Fruit fly (Drosophila melanogaster): ENCODE measurements around the gene mah.

The mah gene

DNA sequence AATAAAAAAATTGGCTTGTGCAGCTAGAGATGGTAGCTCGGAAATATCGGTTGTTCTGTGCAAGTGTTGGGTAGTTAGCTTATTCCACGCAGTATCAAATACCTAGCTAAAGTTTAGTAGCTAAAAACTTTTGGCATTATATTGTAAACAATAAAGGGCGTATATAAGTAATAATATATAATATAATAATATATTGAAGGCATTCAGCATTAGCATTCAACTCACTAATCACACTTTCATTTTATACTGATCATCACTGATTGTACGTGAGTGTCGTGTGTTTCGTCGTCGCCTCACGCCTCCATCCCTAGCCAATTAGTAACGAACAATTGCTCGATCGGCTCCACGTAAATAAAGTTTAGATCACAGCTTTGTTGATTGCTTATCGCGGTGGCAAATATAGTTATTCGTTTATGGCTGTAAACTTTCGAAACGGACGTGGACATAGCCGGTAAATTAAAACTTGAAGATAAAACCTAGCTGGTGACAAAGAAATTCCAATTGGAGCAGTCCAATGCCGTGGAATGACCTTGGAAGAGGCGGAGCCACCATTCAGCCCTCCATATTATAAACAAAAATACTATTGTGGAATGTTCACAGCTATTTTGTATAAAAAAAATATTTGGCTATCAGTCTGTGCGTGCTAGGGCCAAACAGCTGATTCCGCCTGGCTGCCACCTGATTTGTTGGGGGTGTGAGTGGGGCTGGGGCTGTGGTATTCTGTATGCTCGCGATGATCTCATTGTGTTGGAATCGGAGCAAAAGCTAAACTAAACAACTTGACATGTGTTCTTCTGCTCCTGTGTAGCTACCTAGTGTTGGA, 29.4 kb upstream of the mah start, which contains the start of the genes PIG-S, sud1 and CG11168:
PIG-S (minus strand) TSS at position 51 of the 823 bp plus-strand sequence.
sud1 (minus strand) TSS at position 51 of the 823 bp plus-strand sequence.
CG11168 (plus strand) TSS at position 293 of the 823 bp plus-strand sequence.
- TF ChIP-seq lz (GFP tag; optimal IDR thresholded peaks at IDR 0.05) (peak; percentile 41), CG1621 (tag; optimal IDR thresholded peaks at IDR 0.05) (peak; percentile 18), Blimp-1 (GFP tag; optimal IDR thresholded peaks at IDR 0.05) (no peak), esn (GFP tag; optimal IDR thresholded peaks at IDR 0.05) (peak; percentile 36), CG11762 (GFP tag; optimal IDR thresholded peaks at IDR 0.05; ENCODE audit: insufficient read depth) (no peak), dsx (GFP tag; optimal IDR thresholded peaks at IDR 0.05; ENCODE audit: poor library complexity, severe bottlenecking) (peak; percentile 38), acj6 (GFP tag; optimal IDR thresholded peaks at IDR 0.05) (no peak), Sox102F (GFP tag; optimal IDR thresholded peaks at IDR 0.05) (no peak), CG16779 (tag; optimal IDR thresholded peaks at IDR 0.05) (no peak), eg (GFP tag; IDR thresholded peaks at IDR 0.05) (peak; percentile 54; the same call in 2 of the 3 replicates), CG6792 (GFP tag; optimal IDR thresholded peaks at IDR 0.05) (no peak), CG10631 (GFP tag; optimal IDR thresholded peaks at IDR 0.05) (no peak), Sox15 (GFP tag; optimal IDR thresholded peaks at IDR 0.05) (peak; percentile 14), Hr38 (GFP tag; optimal IDR thresholded peaks at IDR 0.05) (no peak), CG6163 (GFP tag; IDR thresholded peaks at IDR 0.05) (peak; percentile 45; the same call in 1 of the 3 replicates), CG15336 (GFP tag; IDR thresholded peaks at IDR 0.05) (peak; percentile 26; the same call in 1 of the 2 replicates), topi (GFP tag; optimal IDR thresholded peaks at IDR 0.05) (no peak), CG3032 (tag; optimal IDR thresholded peaks at IDR 0.05) (peak; percentile 63), fkh (GFP tag; optimal IDR thresholded peaks at IDR 0.05) (no peak), CG31627 (GFP tag; optimal IDR thresholded peaks at IDR 0.05) (peak; percentile 28), CG11294 (GFP tag; IDR thresholded peaks at IDR 0.05) (peak; percentile 11; the same call in 1 of the 2 replicates)

DNA sequence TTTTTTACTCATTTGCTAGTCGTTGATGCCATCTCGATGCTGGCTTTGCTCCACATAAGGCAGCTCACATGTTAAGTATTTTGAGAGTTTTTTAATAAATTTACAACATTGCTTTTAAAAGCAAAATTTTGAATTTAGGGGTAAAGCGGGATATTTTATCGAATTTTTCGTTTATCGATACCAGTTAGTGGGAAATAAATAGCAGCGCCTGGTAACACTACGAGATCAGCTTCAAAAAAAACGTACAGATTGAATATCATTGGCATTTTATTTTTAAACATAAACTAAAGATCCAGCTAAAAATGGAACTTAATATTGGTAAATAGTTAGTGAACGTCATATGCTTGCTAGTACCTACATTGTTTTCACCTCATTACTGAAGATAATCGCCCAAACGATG, 25.2 kb upstream of the mah start, which contains the start of gene Mink:
Mink (plus strand) TSS at position 204 of the 400 bp plus-strand sequence.
- TF ChIP-seq CG6854 (GFP tag; optimal IDR thresholded peaks at IDR 0.05): no peak
- no peak for TF ChIP-seq Sox15 (GFP tag; optimal IDR thresholded peaks at IDR 0.05)
- TF ChIP-seq CG10631 (GFP tag; optimal IDR thresholded peaks at IDR 0.05): no peak
- no peak for TF ChIP-seq eg (GFP tag; IDR thresholded peaks at IDR 0.05)
- TF ChIP-seq Eip93F (GFP tag; optimal IDR thresholded peaks at IDR 0.05): no peak

DNA sequence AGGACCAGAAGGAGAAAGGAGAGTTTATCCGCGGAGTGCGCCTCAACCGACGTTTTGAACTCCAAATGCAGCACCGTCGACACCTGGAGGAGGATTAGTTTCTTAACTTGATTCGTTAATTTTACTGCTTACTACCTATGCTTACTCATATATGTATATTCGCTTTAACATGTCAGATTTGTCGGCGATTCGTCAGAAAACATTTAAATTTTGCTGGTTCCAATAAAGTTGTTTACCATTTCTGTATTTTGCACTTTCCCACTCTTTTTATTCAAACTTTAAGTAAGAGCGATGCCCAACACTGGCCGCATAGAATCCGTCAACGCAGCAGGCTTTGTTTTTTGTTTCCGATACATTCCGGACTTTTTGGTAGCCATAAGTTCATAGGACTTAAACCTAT, 22.5 kb upstream of the mah start, which contains the start of gene Trf4-2:
Trf4-2 (plus strand) TSS at position 301 of the 400 bp plus-strand sequence.
- no peak for TF ChIP-seq dsx (GFP tag; optimal IDR thresholded peaks at IDR 0.05; ENCODE audit: poor library complexity, severe bottlenecking)
- no peak for TF ChIP-seq CG11294 (GFP tag; IDR thresholded peaks at IDR 0.05)
- TF ChIP-seq OdsH (GFP tag; optimal IDR thresholded peaks at IDR 0.05): no peak
- TF ChIP-seq CG11762 (GFP tag; optimal IDR thresholded peaks at IDR 0.05; ENCODE audit: insufficient read depth): no peak
- TF ChIP-seq CG8319 (GFP tag; optimal IDR thresholded peaks at IDR 0.05): no peak
- TF ChIP-seq svp (GFP tag): no peak
- no peak for TF ChIP-seq CG15336 (GFP tag; IDR thresholded peaks at IDR 0.05)
- TF ChIP-seq pdm3 (GFP tag; optimal IDR thresholded peaks at IDR 0.05): no peak
- TF ChIP-seq Eip75B (GFP tag; optimal IDR thresholded peaks at IDR 0.05): no peak
- no peak for TF ChIP-seq CG6808 (GFP tag; optimal IDR thresholded peaks at IDR 0.05)

DNA sequence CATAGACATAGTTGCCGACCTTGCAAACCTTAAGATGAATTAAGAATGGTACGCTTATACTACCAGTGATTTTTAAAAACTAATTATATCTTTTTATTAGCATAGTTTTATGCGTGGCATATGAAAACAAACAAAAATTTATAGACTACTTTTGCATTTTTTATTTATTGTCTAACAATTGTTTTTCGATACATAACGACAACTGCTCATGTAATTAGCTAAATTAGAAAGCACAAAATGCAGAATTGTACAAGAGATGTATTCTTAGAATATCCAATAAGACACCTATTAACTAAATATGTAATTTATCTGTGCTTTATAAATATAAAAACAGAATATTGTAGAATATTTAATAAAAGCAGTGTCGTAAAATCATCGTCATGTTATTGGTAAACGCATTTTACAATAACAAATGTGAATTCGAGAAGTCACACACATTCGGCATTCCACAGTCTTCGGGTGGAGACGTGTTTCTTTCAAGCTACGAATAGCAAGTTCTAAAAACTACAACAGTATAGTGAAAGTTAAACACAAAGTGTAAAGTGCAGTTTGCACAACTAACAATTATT, 20.6 kb upstream of the mah start:
- TF ChIP-seq achi (GFP tag; optimal IDR thresholded peaks at IDR 0.05): peak; percentile 16
- TF ChIP-seq CG6163 (GFP tag; IDR thresholded peaks at IDR 0.05): no peak

DNA sequence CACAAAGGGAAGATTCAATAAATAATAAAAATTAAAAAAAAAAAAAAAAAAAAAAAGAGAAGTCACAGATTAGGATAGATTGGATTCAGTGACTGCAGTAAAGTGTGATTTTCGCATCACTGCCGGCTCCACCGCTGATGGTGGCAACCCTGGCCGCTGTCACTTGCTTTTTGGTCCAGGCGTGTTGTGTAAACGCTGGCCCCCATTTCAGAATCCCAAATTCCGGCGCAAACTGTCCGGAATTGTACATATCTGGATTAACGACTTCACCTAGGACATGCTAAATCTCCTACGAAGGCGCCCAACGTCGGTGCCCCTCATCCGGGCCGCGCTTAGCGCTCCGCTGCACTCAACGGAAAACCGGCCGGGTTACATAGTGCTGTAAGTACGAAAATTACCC, 15.6 kb upstream of the mah start, which contains the start of gene CG11771:
CG11771 (plus strand) TSS at position 155 of the 400 bp plus-strand sequence.
- TF ChIP-seq achi (GFP tag; optimal IDR thresholded peaks at IDR 0.05): peak; percentile 95
- no peak for TF ChIP-seq CG11762 (GFP tag; optimal IDR thresholded peaks at IDR 0.05; ENCODE audit: insufficient read depth)
- TF ChIP-seq lz (GFP tag; optimal IDR thresholded peaks at IDR 0.05): no peak
- no peak for TF ChIP-seq Eip93F (GFP tag; optimal IDR thresholded peaks at IDR 0.05)
- TF ChIP-seq CG1621 (tag; optimal IDR thresholded peaks at IDR 0.05): peak; percentile 39
- no peak for TF ChIP-seq pdm3 (GFP tag; optimal IDR thresholded peaks at IDR 0.05)
- no peak for TF ChIP-seq CG9139 (GFP tag; optimal IDR thresholded peaks at IDR 0.05)
- no peak for TF ChIP-seq Ets21C (GFP tag; optimal IDR thresholded peaks at IDR 0.05)
- no peak for TF ChIP-seq ss (GFP tag; optimal IDR thresholded peaks at IDR 0.05)
- no peak for TF ChIP-seq Gug (GFP tag; IDR thresholded peaks at IDR 0.05)
- TF ChIP-seq eg (GFP tag; IDR thresholded peaks at IDR 0.05): no peak
- TF ChIP-seq esn (GFP tag; optimal IDR thresholded peaks at IDR 0.05): no peak
- no peak for TF ChIP-seq salr (GFP tag; optimal IDR thresholded peaks at IDR 0.05)
- TF ChIP-seq vri (GFP tag; optimal IDR thresholded peaks at IDR 0.05): no peak
